Worm (Caenorhabditis elegans): ENCODE results near the gene Y11D7A.5.

DNA sequence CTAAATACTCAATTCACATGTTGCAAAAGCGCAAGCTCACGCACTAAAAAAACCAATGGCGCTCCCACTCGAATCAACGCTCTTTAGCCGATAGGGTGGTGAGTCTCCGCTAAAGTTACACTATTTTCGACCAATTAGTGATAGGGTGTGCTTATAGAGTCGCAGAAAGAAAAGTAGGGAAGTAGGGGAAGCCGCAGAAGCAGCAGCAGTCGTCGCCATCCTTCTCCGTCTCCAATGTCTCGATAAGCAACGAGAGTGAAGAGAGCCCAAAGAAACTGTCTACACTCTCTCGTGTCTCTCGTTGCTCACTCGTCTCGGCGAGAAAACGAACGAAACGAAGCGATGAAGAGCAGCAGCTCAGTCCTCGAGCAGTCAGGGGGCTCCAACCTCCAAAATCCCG lies 48.6 kb downstream of the Y11D7A.5 start:
- TF ChIP-seq tab-1 (GFP tag; IDR thresholded peaks at IDR 0.05) (no peak), T22C8.4 (GFP tag; IDR thresholded peaks at IDR 0.05) (no peak), ztf-23 (GFP tag; IDR thresholded peaks at IDR 0.05) (no peak), cog-1 (tag; optimal IDR thresholded peaks at IDR 0.05) (no peak)
